Worm (Caenorhabditis elegans) whole organism, early embryonic: ENCODE measurements around the gene C06B3.6.

Experiments
- ama-1 ChIP-seq: fragments of 150-350 bp; optimal IDR thresholded peaks from 2 replicates; lab custom pipeline; 2014
- flt-1 ChIP-seq: fragments of 200-800 bp; sonication (Bioruptor generic); IDR thresholded peaks from 2 replicates; pipeline ENCODE4 v1.3.6; 2022; ENCODE audit warnings: missing genetic modification characterization, missing compliant biosample characterization
- hmg-4 ChIP-seq: fragments of 200-800 bp; sonication (Bioruptor generic); optimal IDR thresholded peaks from 2 replicates; lab custom pipeline; 2018; ENCODE audit warnings: mild to moderate bottlenecking, missing genetic modification characterization, missing compliant biosample characterization
- hnd-1 ChIP-seq: sonication (generic microtip); optimal IDR thresholded peaks from 2 replicates; lab custom pipeline; 2016; ENCODE audit warnings: missing genetic modification characterization, missing compliant biosample characterization
- pes-1 ChIP-seq: fragments of 200-800 bp; sonication (Bioruptor generic); IDR thresholded peaks from 2 replicates; pipeline ENCODE4 v1.3.6; 2022; ENCODE audit warnings: missing genetic modification reagents, missing genetic modification characterization, missing compliant biosample characterization
- scrt-1 ChIP-seq: fragments of 200-800 bp; sonication (Bioruptor generic); IDR thresholded peaks from 2 replicates; pipeline ENCODE4 v1.3.6; 2022; ENCODE audit warnings: missing genetic modification characterization, missing compliant biosample characterization
- tbx-37 ChIP-seq: fragments of 200-800 bp; sonication (Bioruptor generic); conservative IDR thresholded peaks from 2 replicates; pipeline ENCODE4 v1.3.6; 2022; ENCODE audit warnings: missing genetic modification reagents, missing genetic modification characterization, missing compliant biosample characterization
- tra-4 ChIP-seq: sonication (generic microtip); optimal IDR thresholded peaks from 2 replicates; lab custom pipeline; 2017; ENCODE audit warnings: missing genetic modification characterization, missing compliant biosample characterization

DNA sequence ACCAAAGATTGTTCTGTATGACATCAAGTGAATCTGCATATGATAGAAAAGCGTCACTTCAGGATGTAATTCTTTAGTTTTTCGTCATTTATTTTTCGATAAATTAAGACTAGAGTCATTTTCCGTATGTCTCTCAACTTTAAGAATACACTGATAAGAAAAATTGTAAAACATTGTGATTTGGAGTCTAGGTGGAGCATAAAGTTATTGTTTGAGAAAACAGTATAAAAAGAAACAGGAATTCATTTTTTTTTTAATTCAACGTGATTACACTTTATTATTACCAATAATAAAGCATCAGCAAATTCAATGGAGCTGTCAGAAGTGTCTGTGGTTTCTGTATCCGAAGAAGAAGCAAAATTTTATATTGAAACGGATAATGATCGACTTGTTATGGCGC lies 40.2 kb upstream of the C06B3.6 start, which contains the start of gene R10D12.6:
- TF ChIP-seq tra-4 (tag; lab: Kevin White, UChicago) (no peak), flt-1 (no peak), ama-1 (no peak), scrt-1 (no peak), hmg-4 (no peak), tbx-37 (GFP tag; lab: Robert Waterston, UW) (no peak), hnd-1 (tag; lab: Kevin White, UChicago) (no peak), pes-1 (GFP tag; lab: Robert Waterston, UW) (no peak)
